Worm (Caenorhabditis elegans): ENCODE measurements around the gene col-169.

Gene col-169

ce11 chrX:6338446-6338845 lies 9.5 kb downstream of the col-169 start (continued):
- TF ChIP-seq nhr-41 (GFP tag; IDR thresholded peaks at IDR 0.05) (no peak), nhr-28 (tag; optimal IDR thresholded peaks at IDR 0.05) (peak; percentile 98), sdz-12 (GFP tag; optimal IDR thresholded peaks at IDR 0.05) (no peak), dmd-6 (GFP tag; IDR thresholded peaks at IDR 0.05) (peak; percentile 86), Y105C5A.15 (GFP tag; IDR thresholded peaks at IDR 0.05) (no peak), php-3 (GFP tag; IDR thresholded peaks at IDR 0.05) (peak; percentile 85), egl-27 (tag; optimal IDR thresholded peaks at IDR 0.05) (no peak), fos-1 (tag; optimal IDR thresholded peaks at IDR 0.05) (no peak), unc-39 (tag; optimal IDR thresholded peaks at IDR 0.05) (no peak), lir-3 (tag; optimal IDR thresholded peaks at IDR 0.05) (no peak), nhr-237 (tag; optimal IDR thresholded peaks at IDR 0.05) (no peak), mdl-1 (tag; optimal IDR thresholded peaks at IDR 0.05) (no peak), daf-8 (GFP tag; IDR thresholded peaks at IDR 0.05) (no peak), duxl-1 (tag; optimal IDR thresholded peaks at IDR 0.05; ENCODE audit: poor library complexity) (no peak), dmd-9 (GFP tag; IDR thresholded peaks at IDR 0.05) (no peak), ZK337.2 (GFP tag; IDR thresholded peaks at IDR 0.05) (no peak), hlh-11 (tag; optimal IDR thresholded peaks at IDR 0.05) (peak; percentile 87), Y75B8A.6 (GFP tag; IDR thresholded peaks at IDR 0.05) (no peak), ceh-28 (tag; optimal IDR thresholded peaks at IDR 0.05) (no peak), F44E2.7 (GFP tag; IDR thresholded peaks at IDR 0.05) (no peak), daf-16 (GFP tag; optimal IDR thresholded peaks at IDR 0.05) (peak in 1 of 2 experiments; percentile 29), daf-16 (tag; optimal IDR thresholded peaks at IDR 0.05) (peak; percentile 94), nhr-10 (tag; optimal IDR thresholded peaks at IDR 0.05) (peak; percentile 33), rbr-2 (tag; optimal IDR thresholded peaks at IDR 0.05) (no peak), nhr-25 (tag; optimal IDR thresholded peaks at IDR 0.05; ENCODE audit: borderline replicate concordance, insufficient read depth) (no peak), mes-2 (tag; optimal IDR thresholded peaks at IDR 0.05; ENCODE audit: poor library complexity, severe bottlenecking) (peak; percentile 39), nhr-111 (GFP tag; optimal IDR thresholded peaks at IDR 0.05) (no peak), dpl-1 (GFP tag; optimal IDR thresholded peaks at IDR 0.05) (no peak), spr-1 (tag; optimal IDR thresholded peaks at IDR 0.05) (no peak), nhr-76 (tag; optimal IDR thresholded peaks at IDR 0.05) (no peak), aly-2 (tag; optimal IDR thresholded peaks at IDR 0.05) (no peak), pha-4 (GFP tag; IDR thresholded peaks at IDR 0.05) (no peak), pha-4 (tag; optimal IDR thresholded peaks at IDR 0.05) (no peak), madf-9 (GFP tag; conservative IDR thresholded peaks at IDR 0.05) (no peak), nhr-11 (tag; optimal IDR thresholded peaks at IDR 0.05) (no peak), zfp-3 (GFP tag; conservative IDR thresholded peaks at IDR 0.05) (no peak), hmg-1.1 (GFP tag; IDR thresholded peaks at IDR 0.05) (no peak), T26A8.4 (GFP tag; IDR thresholded peaks at IDR 0.05) (peak; percentile 54; the same call in 1 of the 2 replicates), arid-1 (GFP tag; conservative IDR thresholded peaks at IDR 0.05) (no peak), F37D6.2 (tag; optimal IDR thresholded peaks at IDR 0.05) (no peak), egl-43 (GFP tag; IDR thresholded peaks at IDR 0.05) (no peak), hif-1 (tag; optimal IDR thresholded peaks at IDR 0.05) (peak in 1 of 2 experiments; percentile 19), ceh-44 (GFP tag; IDR thresholded peaks at IDR 0.05) (no peak), mxl-2 (GFP tag; conservative IDR thresholded peaks at IDR 0.05) (no peak), cey-2 (tag; optimal IDR thresholded peaks at IDR 0.05; ENCODE audit: borderline replicate concordance, insufficient read depth) (no peak), zfp-2 (tag; optimal IDR thresholded peaks at IDR 0.05) (no peak), ces-1 (GFP tag; optimal IDR thresholded peaks at IDR 0.05) (no peak), zag-1 (tag; optimal IDR thresholded peaks at IDR 0.05) (no peak), vab-7 (GFP tag; IDR thresholded peaks at IDR 0.05) (no peak), unc-130 (GFP tag; optimal IDR thresholded peaks at IDR 0.05) (no peak), lin-29 (GFP tag; IDR thresholded peaks at IDR 0.05) (no peak), Y5F2A.4 (GFP tag; optimal IDR thresholded peaks at IDR 0.05) (no peak)

Data from whole organism, L4 larva.